Fruit fly (Drosophila melanogaster): ENCODE results near the gene Rsod.
A peak's percentile ranks its signal among the peaks of the same experiment; 100 is the strongest.

Rsod gene

dm6 chr3R:30189836-30190235, 18.8 kb upstream of the Rsod start (continued):
- TF ChIP-seq CG33213 (GFP tag; optimal IDR thresholded peaks at IDR 0.05), result peak; percentile 38
- peak; percentile 77 for TF ChIP-seq CG32532 (GFP tag; IDR thresholded peaks at IDR 0.05)
- peak; percentile 48; the same call in 1 of the 3 replicates for TF ChIP-seq CG11093 (GFP tag; IDR thresholded peaks at IDR 0.05)
- TF ChIP-seq CG16813 (GFP tag; IDR thresholded peaks at IDR 0.05; ENCODE audit: partially characterized antibody), result no peak
- TF ChIP-seq CG7357 (GFP tag; IDR thresholded peaks at IDR 0.05), result peak; percentile 64; the same call in 2 of the 3 replicates
- TF ChIP-seq CG18476 (GFP tag; optimal IDR thresholded peaks at IDR 0.05), result peak; percentile 36
- peak; percentile 89 for TF ChIP-seq sens (GFP tag)
- peak; percentile 52 for TF ChIP-seq cwo (GFP tag; optimal IDR thresholded peaks at IDR 0.05)
- TF ChIP-seq CTCF (GFP tag; optimal IDR thresholded peaks at IDR 0.05), result peak; percentile 3
- TF ChIP-seq ewg (GFP tag; optimal IDR thresholded peaks at IDR 0.05), result peak; percentile 61
- no peak for TF ChIP-seq tna (GFP tag; IDR thresholded peaks at IDR 0.05; ENCODE audit: partially characterized antibody)
- no peak for TF ChIP-seq dati (GFP tag; IDR thresholded peaks at IDR 0.05)
- peak; percentile 60 for TF ChIP-seq Dek (tag; optimal IDR thresholded peaks at IDR 0.05)
- TF ChIP-seq Dp (GFP tag; optimal IDR thresholded peaks at IDR 0.05), result no peak
- peak; percentile 65 for TF ChIP-seq tio (GFP tag; optimal IDR thresholded peaks at IDR 0.05)
- TF ChIP-seq CG8281 (tag; optimal IDR thresholded peaks at IDR 0.05), result peak; percentile 33
- peak; percentile 62 for TF ChIP-seq ara (GFP tag; IDR thresholded peaks at IDR 0.05)
- peak; percentile 88 for TF ChIP-seq dysf (GFP tag; IDR thresholded peaks at IDR 0.05)
- peak; percentile 53 for TF ChIP-seq org-1 (GFP tag; optimal IDR thresholded peaks at IDR 0.05)
- peak; percentile 39 for TF ChIP-seq maf-S (GFP tag; optimal IDR thresholded peaks at IDR 0.05)
- TF ChIP-seq NFAT (GFP tag; IDR thresholded peaks at IDR 0.05), result 0 out of 2 replicates have a peak, but pooled peaks have one; percentile 31
- no peak for TF ChIP-seq hbn (GFP tag; IDR thresholded peaks at IDR 0.05; ENCODE audit: partially characterized antibody)
- peak; percentile 64 for TF ChIP-seq CG4360 (GFP tag; IDR thresholded peaks at IDR 0.05)
- peak; percentile 79 for TF ChIP-seq CG15269 (tag; optimal IDR thresholded peaks at IDR 0.05)
- no peak for TF ChIP-seq eve (GFP tag; optimal IDR thresholded peaks at IDR 0.05)
- TF ChIP-seq CG7745 (tag; optimal IDR thresholded peaks at IDR 0.05), result no peak
- TF ChIP-seq nerfin-1 (tag; optimal IDR thresholded peaks at IDR 0.05), result peak; percentile 58
- peak; percentile 77 for TF ChIP-seq az2 (GFP tag; optimal IDR thresholded peaks at IDR 0.05)
- peak; percentile 46 for TF ChIP-seq Fer2 (tag; optimal IDR thresholded peaks at IDR 0.05)
- no peak for TF ChIP-seq CG14965 (GFP tag; optimal IDR thresholded peaks at IDR 0.05; ENCODE audit: borderline replicate concordance)
- peak; percentile 63; the same call in 1 of the 2 replicates for TF ChIP-seq CG9215 (GFP tag; IDR thresholded peaks at IDR 0.05)
- peak; percentile 45 for TF ChIP-seq CG31388 (GFP tag; optimal IDR thresholded peaks at IDR 0.05)
- no peak for TF ChIP-seq usp (GFP tag; optimal IDR thresholded peaks at IDR 0.05)
- no peak for TF ChIP-seq pan (optimal IDR thresholded peaks at IDR 0.05)
- TF ChIP-seq pan (GFP tag; optimal IDR thresholded peaks at IDR 0.05 in 1 of 2, IDR thresholded peaks at IDR 0.05 in 1 of 2), result peak in 1 of 2 experiments; percentile 87
- TF ChIP-seq CG6765 (GFP tag; optimal IDR thresholded peaks at IDR 0.05), result no peak
- peak; percentile 87 for TF ChIP-seq Blimp-1 (GFP tag; optimal IDR thresholded peaks at IDR 0.05)
- peak; percentile 73 for TF ChIP-seq CG1024 (GFP tag; IDR thresholded peaks at IDR 0.05)
- peak; percentile 42 for TF ChIP-seq CG15601 (tag; optimal IDR thresholded peaks at IDR 0.05)
- peak; percentile 19 for TF ChIP-seq Lhr (GFP tag; optimal IDR thresholded peaks at IDR 0.05)
- no peak for TF ChIP-seq HLHmδ (GFP tag; optimal IDR thresholded peaks at IDR 0.05)
- no peak for TF ChIP-seq pb (GFP tag; optimal IDR thresholded peaks at IDR 0.05)
- peak; percentile 52 for TF ChIP-seq Nf-YC (tag; optimal IDR thresholded peaks at IDR 0.05)
- peak; percentile 85 for TF ChIP-seq sob (GFP tag; IDR thresholded peaks at IDR 0.05)
- TF ChIP-seq gcm2 (GFP tag; optimal IDR thresholded peaks at IDR 0.05), result peak; percentile 10
- TF ChIP-seq CG30020 (tag; optimal IDR thresholded peaks at IDR 0.05), result peak; percentile 2
- TF ChIP-seq Myb (GFP tag; optimal IDR thresholded peaks at IDR 0.05), result no peak
- TF ChIP-seq CG10267 (tag; optimal IDR thresholded peaks at IDR 0.05), result peak; percentile 52
- no peak for TF ChIP-seq disco-r (GFP tag; optimal IDR thresholded peaks at IDR 0.05)
- TF ChIP-seq bsh (GFP tag; optimal IDR thresholded peaks at IDR 0.05), result peak in 1 of 2 experiments; percentile 79
- TF ChIP-seq HLH54F (GFP tag; optimal IDR thresholded peaks at IDR 0.05), result peak; percentile 50

Measured in whole organism, embryonic.